Worm (Caenorhabditis elegans) whole organism, young adult: ENCODE measurements around the gene dnj-25.

Experiments
- B0035.1 ChIP-seq: sonication (generic microtip); optimal IDR thresholded peaks from 2 replicates; lab custom pipeline; 2016; ENCODE audit warnings: missing genetic modification characterization, mild to moderate bottlenecking, missing compliant biosample characterization, missing genotype, missing genetic modification reagents
- D2030.7 ChIP-seq: fragments of 200-800 bp; sonication (Bioruptor generic); IDR thresholded peaks from 2 replicates; pipeline ENCODE4 v1.3.6; 2022; ENCODE audit warnings: missing genetic modification reagents, missing genetic modification characterization, missing compliant biosample characterization
- F10E7.11 ChIP-seq: sonication (generic microtip); optimal IDR thresholded peaks from 2 replicates; lab custom pipeline; 2017; ENCODE audit warnings: mild to moderate bottlenecking, missing genetic modification characterization, moderate library complexity, missing compliant biosample characterization
- F33H1.4 ChIP-seq: fragments of 200-800 bp; sonication (Bioruptor generic); IDR thresholded peaks from 2 replicates; pipeline ENCODE4 v1.3.6; 2022; ENCODE audit warnings: missing genetic modification reagents, missing genetic modification characterization, missing compliant biosample characterization
- F37B4.10 ChIP-seq: fragments of 200-800 bp; sonication (Bioruptor generic); IDR thresholded peaks from 2 replicates; pipeline ENCODE4 v1.3.6; 2022; ENCODE audit warnings: missing genetic modification characterization, missing compliant biosample characterization
- F49E8.2 ChIP-seq: sonication (generic microtip); optimal IDR thresholded peaks from 3 replicates; lab custom pipeline; 2017; ENCODE audit warnings: missing genetic modification characterization, mild to moderate bottlenecking, missing compliant biosample characterization, antibody characterized with exemption, moderate library complexity; ENCODE audit not compliant: insufficient read depth
- F57C9.4 ChIP-seq: sonication (generic microtip); optimal IDR thresholded peaks from 2 replicates; lab custom pipeline; 2017; ENCODE audit warnings: mild to moderate bottlenecking, missing genetic modification characterization, missing compliant biosample characterization
- K11D2.4 ChIP-seq: fragments of 200-800 bp; sonication (Bioruptor generic); IDR thresholded peaks from 2 replicates; pipeline ENCODE4 v1.3.6; 2022; ENCODE audit warnings: missing genetic modification reagents, missing genetic modification characterization, missing compliant biosample characterization
- K12H6.12 ChIP-seq: fragments of 200-800 bp; sonication (Bioruptor generic); optimal IDR thresholded peaks from 2 replicates; lab custom pipeline; 2018; ENCODE audit warnings: mild to moderate bottlenecking, missing genetic modification characterization, missing compliant biosample characterization
- Y56A3A.18 ChIP-seq: fragments of 200-800 bp; sonication (Bioruptor generic); IDR thresholded peaks from 2 replicates; pipeline ENCODE4 v1.3.6; 2022; ENCODE audit warnings: missing genetic modification reagents, missing genetic modification characterization, missing compliant biosample characterization
- Y79H2A.3 ChIP-seq: fragments of 200-800 bp; sonication (Bioruptor generic); conservative IDR thresholded peaks from 2 replicates; pipeline ENCODE4 v1.3.6; 2022; ENCODE audit warnings: missing genetic modification reagents, missing genetic modification characterization, missing compliant biosample characterization
- akir-1 ChIP-seq: fragments of 200-800 bp; sonication (Bioruptor generic); optimal IDR thresholded peaks from 2 replicates; lab custom pipeline; 2018; ENCODE audit warnings: mild to moderate bottlenecking, missing genetic modification characterization, moderate library complexity, missing compliant biosample characterization
- ama-1 ChIP-seq, 3 experiments: fragments of 150-350 bp in 1 of 3; sonication (generic microtip) in 2 of 3; optimal IDR thresholded peaks; 2 replicates each; lab custom pipeline; 2014 to 2018; ENCODE audit warnings: missing biosample characterization in 2 of 3, missing genetic modification characterization in 2 of 3, missing genetic modification reagents in 2 of 3
- aptf-2 ChIP-seq: fragments of 200-800 bp; sonication (Bioruptor generic); conservative IDR thresholded peaks from 2 replicates; pipeline ENCODE4 v1.3.6; 2022; ENCODE audit warnings: missing genetic modification reagents, missing genetic modification characterization, missing compliant biosample characterization
- attf-5 ChIP-seq: fragments of 200-800 bp; sonication (Bioruptor generic); optimal IDR thresholded peaks from 2 replicates; lab custom pipeline; 2018; ENCODE audit warnings: mild to moderate bottlenecking, missing genetic modification characterization, missing compliant biosample characterization
- bed-2 ChIP-seq: fragments of 200-800 bp; sonication (Bioruptor generic); IDR thresholded peaks from 2 replicates; pipeline ENCODE4 v1.3.6; 2022; ENCODE audit warnings: missing genetic modification reagents, missing genetic modification characterization, missing compliant biosample characterization
- cebp-1 ChIP-seq, 2 experiments: fragments of 200-800 bp in 1 of 2; sonication (Bioruptor generic) in 1 of 2; sonication (generic microtip) in 1 of 2; IDR thresholded peaks in 1 of 2; optimal IDR thresholded peaks in 1 of 2; 2 replicates each; pipeline versions ENCODE4 v1.3.6 to Lab custom; 2017 to 2022; ENCODE audit warnings: missing compliant biosample characterization in 2 of 2, missing genetic modification characterization in 2 of 2, mild to moderate bottlenecking in 1 of 2, missing genetic modification reagents in 1 of 2, moderate library complexity in 1 of 2
- ceh-100 ChIP-seq: fragments of 200-800 bp; sonication (Bioruptor generic); IDR thresholded peaks from 2 replicates; pipeline ENCODE4 v1.3.6; 2022; ENCODE audit warnings: missing genetic modification reagents, missing genetic modification characterization, missing compliant biosample characterization
- ceh-40 ChIP-seq: fragments of 200-800 bp; sonication (Bioruptor generic); IDR thresholded peaks from 2 replicates; pipeline ENCODE4 v1.3.6; 2022; ENCODE audit warnings: missing genetic modification characterization, missing compliant biosample characterization
- ceh-58 ChIP-seq: fragments of 200-800 bp; sonication (Bioruptor generic); IDR thresholded peaks from 2 replicates; pipeline ENCODE4 v1.3.6; 2022; ENCODE audit warnings: missing genetic modification characterization, missing compliant biosample characterization
- dpff-1 ChIP-seq: sonication (generic microtip); optimal IDR thresholded peaks from 2 replicates; lab custom pipeline; 2017; ENCODE audit warnings: mild to moderate bottlenecking, missing genetic modification characterization, missing compliant biosample characterization
- efl-1 ChIP-seq: fragments of 150-350 bp; optimal IDR thresholded peaks from 2 replicates; lab custom pipeline; 2014; ENCODE audit warnings: missing biosample characterization, missing genetic modification reagents, missing genetic modification characterization
- egl-18 ChIP-seq: fragments of 200-800 bp; sonication (Bioruptor generic); IDR thresholded peaks from 2 replicates; pipeline ENCODE4 v1.3.6; 2022; ENCODE audit warnings: missing genetic modification reagents, missing genetic modification characterization, missing compliant biosample characterization
- egl-44 ChIP-seq: fragments of 200-800 bp; sonication (Bioruptor generic); IDR thresholded peaks from 2 replicates; pipeline ENCODE4 v1.3.6; 2022; ENCODE audit warnings: missing genetic modification reagents, missing genetic modification characterization, missing compliant biosample characterization
- him-1 ChIP-seq: sonication (generic microtip); optimal IDR thresholded peaks from 2 replicates; lab custom pipeline; 2016; ENCODE audit warnings: missing genotype, missing genetic modification reagents, missing genetic modification characterization, missing compliant biosample characterization
- hmg-1.2 ChIP-seq: fragments of 200-800 bp; sonication (Bioruptor generic); IDR thresholded peaks from 2 replicates; pipeline ENCODE4 v1.3.6; 2022; ENCODE audit warnings: missing genetic modification reagents, missing genetic modification characterization, missing compliant biosample characterization
- hrde-1 ChIP-seq: sonication (generic microtip); optimal IDR thresholded peaks from 2 replicates; lab custom pipeline; 2016; ENCODE audit warnings: missing genetic modification characterization, mild to moderate bottlenecking, missing compliant biosample characterization, moderate library complexity, missing genotype, missing genetic modification reagents, borderline replicate concordance
- lin-35 ChIP-seq, 3 experiments: fragments of 150-350 bp in 2 of 3; sonication (generic microtip) in 1 of 3; optimal IDR thresholded peaks; 2 replicates each; lab custom pipeline; 2014 to 2018; ENCODE audit warnings: missing biosample characterization in 3 of 3, missing genetic modification characterization in 3 of 3, missing genetic modification reagents in 3 of 3
- lir-1 ChIP-seq: fragments of 200-800 bp; sonication (Bioruptor generic); conservative IDR thresholded peaks from 2 replicates; pipeline ENCODE4 v1.3.6; 2022; ENCODE audit warnings: missing genetic modification reagents, missing genetic modification characterization, missing compliant biosample characterization
- lsl-1 ChIP-seq: fragments of 200-800 bp; sonication (Bioruptor generic); optimal IDR thresholded peaks from 2 replicates; lab custom pipeline; 2018; ENCODE audit warnings: mild to moderate bottlenecking, missing genetic modification characterization, moderate library complexity, missing compliant biosample characterization
- mcd-1 ChIP-seq: fragments of 200-800 bp; sonication (Bioruptor generic); IDR thresholded peaks from 2 replicates; pipeline ENCODE4 v1.3.6; 2022; ENCODE audit warnings: missing genetic modification reagents, missing genetic modification characterization, missing compliant biosample characterization
- mes-4 ChIP-seq: sonication (generic microtip); optimal IDR thresholded peaks from 2 replicates; lab custom pipeline; 2016; ENCODE audit warnings: missing genotype, missing genetic modification characterization, missing compliant biosample characterization
- nfya-1 ChIP-seq: sonication (generic microtip); optimal IDR thresholded peaks from 2 replicates; lab custom pipeline; 2017; ENCODE audit warnings: antibody characterized with exemption, missing compliant biosample characterization, missing genetic modification characterization, borderline replicate concordance; ENCODE audit not compliant: insufficient read depth
- rec-8 ChIP-seq, 2 experiments: sonication (generic microtip); optimal IDR thresholded peaks; 2 replicates each; lab custom pipeline; 2016; ENCODE audit warnings: mild to moderate bottlenecking in 2 of 2, missing genetic modification characterization in 2 of 2, missing genetic modification reagents in 2 of 2, missing genotype in 2 of 2, missing biosample characterization in 1 of 2, missing compliant biosample characterization in 1 of 2, moderate library complexity in 1 of 2
- repo-1 ChIP-seq: sonication (generic microtip); optimal IDR thresholded peaks from 2 replicates; lab custom pipeline; 2017; ENCODE audit warnings: mild to moderate bottlenecking, missing genetic modification characterization, missing compliant biosample characterization
- rpc-1 ChIP-seq, 2 experiments: fragments of 150-350 bp in 1 of 2; sonication (generic microtip) in 1 of 2; optimal IDR thresholded peaks; 2 replicates each; lab custom pipeline; 2014 to 2018; ENCODE audit warnings: missing biosample characterization in 1 of 2, missing genetic modification characterization in 1 of 2, missing genetic modification reagents in 1 of 2, missing genotype in 1 of 2
- snpc-3.4 ChIP-seq: sonication (generic microtip); optimal IDR thresholded peaks from 2 replicates; lab custom pipeline; 2017; ENCODE audit warnings: missing genetic modification characterization, mild to moderate bottlenecking, missing compliant biosample characterization, antibody characterized with exemption, moderate library complexity, missing genotype, missing genetic modification reagents
- tbx-9 ChIP-seq: sonication (generic microtip); optimal IDR thresholded peaks from 2 replicates; lab custom pipeline; 2016; ENCODE audit warnings: borderline replicate concordance, missing genetic modification characterization, inconsistent platforms, missing compliant biosample characterization
- unc-62 ChIP-seq: fragments of 150-350 bp; optimal IDR thresholded peaks from 2 replicates; lab custom pipeline; 2014; ENCODE audit warnings: missing biosample characterization, missing genetic modification reagents, missing genetic modification characterization
- zfh-2 ChIP-seq: fragments of 200-800 bp; sonication (Bioruptor generic); conservative IDR thresholded peaks from 2 replicates; pipeline ENCODE4 v1.3.6; 2022; ENCODE audit warnings: missing genetic modification reagents, missing genetic modification characterization, missing compliant biosample characterization
- ztf-3 ChIP-seq: fragments of 200-800 bp; sonication (Bioruptor generic); optimal IDR thresholded peaks from 2 replicates; lab custom pipeline; 2018; ENCODE audit warnings: mild to moderate bottlenecking, missing genetic modification characterization, missing compliant biosample characterization

dnj-25 gene

DNA sequence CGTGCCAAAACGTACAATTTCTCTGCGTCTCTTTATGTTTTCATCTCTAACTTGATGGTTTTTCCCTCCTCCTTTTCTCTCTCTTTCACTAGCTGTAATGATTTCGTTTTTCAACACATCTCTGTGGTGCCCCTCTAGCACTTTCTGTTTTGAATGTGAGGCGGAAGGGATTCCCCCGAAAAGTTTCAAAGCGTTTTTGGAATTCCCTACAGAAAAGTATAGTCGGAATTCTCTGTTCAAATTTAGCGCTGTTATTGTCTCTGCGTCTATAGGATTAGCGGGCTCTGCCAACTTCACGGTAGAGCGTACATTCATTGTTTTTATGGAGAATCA is 31.2 kb downstream of the dnj-25 start:
- no peak for TF ChIP-seq nfya-1 (tag; lab: Kevin White, UChicago)
- TF ChIP-seq egl-18 (GFP tag; lab: Robert Waterston, UW) = no peak
- no peak for TF ChIP-seq lir-1 (GFP tag; lab: Robert Waterston, UW)
- no peak for TF ChIP-seq dpff-1 (tag; lab: Kevin White, UChicago)
- TF ChIP-seq ceh-58 (GFP tag; lab: Robert Waterston, UW) = no peak
- TF ChIP-seq unc-62 (GFP tag; lab: Kevin White, UChicago) = no peak
- no peak for TF ChIP-seq tbx-9 (tag; lab: Kevin White, UChicago)
- TF ChIP-seq F49E8.2 (tag; lab: Kevin White, UChicago) = no peak
- TF ChIP-seq ama-1 (optimal IDR thresholded peaks at IDR 0.05; lab: Kevin White, UChicago) = peak; percentile 46
- TF ChIP-seq ama-1 (GFP tag; optimal IDR thresholded peaks at IDR 0.05; lab: Kevin White, UChicago) = no peak
- TF ChIP-seq ztf-3 (GFP tag; lab: Kevin White, UChicago) = no peak
- TF ChIP-seq ceh-100 (GFP tag; lab: Robert Waterston, UW) = no peak
- no peak for TF ChIP-seq hrde-1 (tag; lab: Kevin White, UChicago)
- TF ChIP-seq B0035.1 (tag; lab: Kevin White, UChicago) = no peak
- TF ChIP-seq F37B4.10 (GFP tag; lab: Robert Waterston, UW) = no peak
- no peak for TF ChIP-seq rec-8 (tag; optimal IDR thresholded peaks at IDR 0.05; lab: Kevin White, UChicago)
- TF ChIP-seq lsl-1 = no peak
- TF ChIP-seq K11D2.4 (GFP tag; lab: Robert Waterston, UW) = 0 out of 2 replicates have a peak, but pooled peaks have one; percentile 21
- peak; percentile 13 for TF ChIP-seq attf-5 (GFP tag; lab: Kevin White, UChicago)
- TF ChIP-seq K12H6.12 = peak; percentile 26
- TF ChIP-seq Y79H2A.3 = no peak
- TF ChIP-seq Y56A3A.18 (GFP tag; lab: Robert Waterston, UW) = no peak
- no peak for TF ChIP-seq F10E7.11 (tag; lab: Kevin White, UChicago)
- TF ChIP-seq akir-1 (GFP tag; lab: Kevin White, UChicago) = no peak
- TF ChIP-seq snpc-3.4 (tag; lab: Kevin White, UChicago) = no peak
- no peak for TF ChIP-seq efl-1 (GFP tag; lab: Kevin White, UChicago)
- TF ChIP-seq zfh-2 (GFP tag; lab: Robert Waterston, UW) = 0 out of 2 replicates have a peak, but pooled peaks have one; percentile 8
- 0 out of 2 replicates have a peak, but pooled peaks have one; percentile 21 for TF ChIP-seq cebp-1 (GFP tag; IDR thresholded peaks at IDR 0.05; lab: Robert Waterston, UW)
- peak; percentile 52 for TF ChIP-seq cebp-1 (tag; optimal IDR thresholded peaks at IDR 0.05; lab: Kevin White, UChicago)
- no peak for TF ChIP-seq bed-2 (GFP tag; lab: Robert Waterston, UW)
- TF ChIP-seq mcd-1 (GFP tag; lab: Robert Waterston, UW) = no peak
- no peak for TF ChIP-seq mes-4 (tag; lab: Kevin White, UChicago)
- TF ChIP-seq aptf-2 (GFP tag; lab: Robert Waterston, UW) = no peak
- no peak for TF ChIP-seq F33H1.4 (GFP tag; lab: Robert Waterston, UW)
- TF ChIP-seq him-1 (tag; lab: Kevin White, UChicago) = no peak
- no peak for TF ChIP-seq egl-44
- TF ChIP-seq rpc-1 (optimal IDR thresholded peaks at IDR 0.05; lab: Kevin White, UChicago) = no peak
- TF ChIP-seq rpc-1 (tag; optimal IDR thresholded peaks at IDR 0.05; lab: Kevin White, UChicago) = no peak
- no peak for TF ChIP-seq repo-1 (tag; lab: Kevin White, UChicago)
- no peak for TF ChIP-seq lin-35 (GFP tag; optimal IDR thresholded peaks at IDR 0.05; lab: Kevin White, UChicago)
- TF ChIP-seq D2030.7 (GFP tag; lab: Robert Waterston, UW) = no peak
- no peak; the same call in 1 of the 2 replicates for TF ChIP-seq hmg-1.2 (GFP tag; lab: Robert Waterston, UW)
- TF ChIP-seq ceh-40 (GFP tag; lab: Robert Waterston, UW) = no peak
- TF ChIP-seq F57C9.4 (tag; lab: Kevin White, UChicago) = no peak
